Worm (Caenorhabditis elegans) whole organism, L2 larva: ENCODE data around the gene zipt-13.
A peak's percentile ranks its signal among the peaks of the same experiment; 100 is the strongest.

Experiments
- C34F6.9 ChIP-seq: fragments of 150-350 bp; optimal IDR thresholded peaks from 2 replicates; lab custom pipeline; 2014; ENCODE audit warnings: missing biosample characterization, missing genetic modification characterization
- F13H6.1 ChIP-seq: sonication (generic microtip); optimal IDR thresholded peaks from 2 replicates; lab custom pipeline; 2016; ENCODE audit warnings: missing genetic modification characterization, missing compliant biosample characterization
- R02D3.7 ChIP-seq: fragments of 150-350 bp; optimal IDR thresholded peaks from 2 replicates; lab custom pipeline; 2014; ENCODE audit warnings: missing biosample characterization, missing genetic modification characterization
- alr-1 ChIP-seq: fragments of 150-350 bp; optimal IDR thresholded peaks from 2 replicates; lab custom pipeline; 2014; ENCODE audit warnings: missing biosample characterization, missing genetic modification characterization
- ama-1 ChIP-seq: fragments of 150-350 bp; optimal IDR thresholded peaks from 2 replicates; lab custom pipeline; 2018; ENCODE audit warnings: inconsistent platforms
- blmp-1 ChIP-seq: sonication (generic microtip); optimal IDR thresholded peaks from 2 replicates; lab custom pipeline; 2017; ENCODE audit warnings: missing genetic modification characterization, mild to moderate bottlenecking, missing compliant biosample characterization, antibody characterized with exemption, moderate library complexity; ENCODE audit not compliant: insufficient read depth
- ceh-16 ChIP-seq: fragments of 150-350 bp; optimal IDR thresholded peaks from 2 replicates; lab custom pipeline; 2014; ENCODE audit warnings: missing biosample characterization, missing genetic modification characterization
- ceh-82 ChIP-seq: fragments of 150-350 bp; optimal IDR thresholded peaks from 2 replicates; lab custom pipeline; 2014; ENCODE audit warnings: missing biosample characterization, missing genetic modification characterization
- crh-2 ChIP-seq: sonication (generic microtip); optimal IDR thresholded peaks from 2 replicates; lab custom pipeline; 2017; ENCODE audit warnings: missing biosample characterization, missing genetic modification characterization
- egl-27 ChIP-seq: sonication (generic microtip); optimal IDR thresholded peaks from 3 replicates; lab custom pipeline; 2017; ENCODE audit warnings: missing biosample characterization, missing genetic modification reagents, missing genetic modification characterization
- elt-1 ChIP-seq: fragments of 150-350 bp; optimal IDR thresholded peaks from 2 replicates; lab custom pipeline; 2014; ENCODE audit warnings: missing biosample characterization, missing genetic modification characterization
- elt-3 ChIP-seq: sonication (generic microtip); optimal IDR thresholded peaks from 2 replicates; lab custom pipeline; 2017; ENCODE audit warnings: missing biosample characterization, missing genetic modification characterization
- fos-1 ChIP-seq: fragments of 150-350 bp; optimal IDR thresholded peaks from 2 replicates; lab custom pipeline; 2014; ENCODE audit warnings: missing biosample characterization, missing genetic modification characterization
- gmeb-1 ChIP-seq: fragments of 150-350 bp; optimal IDR thresholded peaks from 2 replicates; lab custom pipeline; 2014; ENCODE audit warnings: missing biosample characterization, missing genetic modification characterization
- lin-11 ChIP-seq: fragments of 150-350 bp; sonication (generic microtip); optimal IDR thresholded peaks from 2 replicates; lab custom pipeline; 2014; ENCODE audit warnings: missing biosample characterization, missing genetic modification characterization, inconsistent platforms, mixed read lengths
- lin-39 ChIP-seq: fragments of 150-350 bp; optimal IDR thresholded peaks from 2 replicates; lab custom pipeline; 2014; ENCODE audit warnings: missing biosample characterization, missing genetic modification reagents, missing genetic modification characterization
- lsy-2 ChIP-seq, 2 experiments: fragments of 150-350 bp in 1 of 2; sonication (generic microtip) in 1 of 2; optimal IDR thresholded peaks; 2 replicates each; lab custom pipeline; 2014 to 2017; ENCODE audit warnings: missing biosample characterization in 2 of 2, missing genetic modification characterization in 2 of 2
- mab-5 ChIP-seq: fragments of 150-350 bp; optimal IDR thresholded peaks from 2 replicates; lab custom pipeline; 2014; ENCODE audit warnings: missing biosample characterization, missing genetic modification characterization
- mbf-1 ChIP-seq: sonication (generic microtip); optimal IDR thresholded peaks from 2 replicates; lab custom pipeline; 2017; ENCODE audit warnings: missing biosample characterization, missing genetic modification characterization
- mdl-1 ChIP-seq, 2 experiments: fragments of 150-350 bp in 1 of 2; sonication (generic microtip) in 1 of 2; optimal IDR thresholded peaks; 2 replicates each; lab custom pipeline; 2017; ENCODE audit warnings: missing biosample characterization in 2 of 2, missing genetic modification characterization in 2 of 2
- nhr-11 ChIP-seq: fragments of 150-350 bp; optimal IDR thresholded peaks from 2 replicates; lab custom pipeline; 2014; ENCODE audit warnings: missing biosample characterization, missing genetic modification characterization
- nhr-12 ChIP-seq: fragments of 150-350 bp; optimal IDR thresholded peaks from 2 replicates; lab custom pipeline; 2014; ENCODE audit warnings: missing biosample characterization, missing genetic modification characterization
- nhr-129 ChIP-seq: fragments of 150-350 bp; optimal IDR thresholded peaks from 2 replicates; lab custom pipeline; 2014; ENCODE audit warnings: missing biosample characterization, missing genetic modification characterization
- nhr-21 ChIP-seq: fragments of 150-350 bp; optimal IDR thresholded peaks from 2 replicates; lab custom pipeline; 2014; ENCODE audit warnings: missing biosample characterization, missing genetic modification characterization
- nhr-237 ChIP-seq: fragments of 150-350 bp; optimal IDR thresholded peaks from 2 replicates; lab custom pipeline; 2014; ENCODE audit warnings: missing biosample characterization, missing genetic modification characterization
- nhr-25 ChIP-seq: fragments of 150-350 bp; sonication (generic microtip); optimal IDR thresholded peaks from 3 replicates; lab custom pipeline; 2014; ENCODE audit warnings: missing biosample characterization, missing genetic modification characterization
- nhr-6 ChIP-seq: fragments of 150-350 bp; optimal IDR thresholded peaks from 2 replicates; lab custom pipeline; 2014; ENCODE audit warnings: missing biosample characterization, missing genetic modification characterization
- peb-1 ChIP-seq: fragments of 150-350 bp; optimal IDR thresholded peaks from 2 replicates; lab custom pipeline; 2014; ENCODE audit warnings: missing biosample characterization, missing genetic modification characterization
- sem-4 ChIP-seq: fragments of 150-350 bp; optimal IDR thresholded peaks from 2 replicates; lab custom pipeline; 2014; ENCODE audit warnings: missing biosample characterization, missing genetic modification reagents, missing genetic modification characterization
- sma-3 ChIP-seq: sonication (generic microtip); optimal IDR thresholded peaks from 2 replicates; lab custom pipeline; 2016; ENCODE audit warnings: missing genetic modification reagents, missing genetic modification characterization, missing compliant biosample characterization
- sma-9 ChIP-seq, 2 experiments: fragments of 150-350 bp in 1 of 2; sonication (generic microtip) in 1 of 2; optimal IDR thresholded peaks; 2 replicates each; lab custom pipeline; 2014 to 2016; ENCODE audit warnings: missing genetic modification characterization in 2 of 2, mild to moderate bottlenecking in 1 of 2, missing biosample characterization in 1 of 2, missing compliant biosample characterization in 1 of 2, missing genetic modification reagents in 1 of 2, moderate library complexity in 1 of 2
- unc-55 ChIP-seq: fragments of 150-350 bp; sonication (generic microtip); optimal IDR thresholded peaks from 3 replicates; lab custom pipeline; 2014; ENCODE audit warnings: missing biosample characterization, missing genetic modification reagents, missing genetic modification characterization
- unc-62 ChIP-seq: fragments of 150-350 bp; optimal IDR thresholded peaks from 2 replicates; lab custom pipeline; 2014; ENCODE audit warnings: missing biosample characterization, missing genetic modification reagents, missing genetic modification characterization
- zag-1 ChIP-seq: fragments of 150-350 bp; optimal IDR thresholded peaks from 2 replicates; lab custom pipeline; 2014; ENCODE audit warnings: missing biosample characterization, missing genetic modification characterization
- ztf-11 ChIP-seq: sonication (generic microtip); optimal IDR thresholded peaks from 2 replicates; lab custom pipeline; 2017; ENCODE audit warnings: missing biosample characterization, missing genetic modification characterization
- ztf-4 ChIP-seq: fragments of 150-350 bp; optimal IDR thresholded peaks from 2 replicates; lab custom pipeline; 2014; ENCODE audit warnings: missing biosample characterization, missing genetic modification characterization

The zipt-13 gene

DNA sequence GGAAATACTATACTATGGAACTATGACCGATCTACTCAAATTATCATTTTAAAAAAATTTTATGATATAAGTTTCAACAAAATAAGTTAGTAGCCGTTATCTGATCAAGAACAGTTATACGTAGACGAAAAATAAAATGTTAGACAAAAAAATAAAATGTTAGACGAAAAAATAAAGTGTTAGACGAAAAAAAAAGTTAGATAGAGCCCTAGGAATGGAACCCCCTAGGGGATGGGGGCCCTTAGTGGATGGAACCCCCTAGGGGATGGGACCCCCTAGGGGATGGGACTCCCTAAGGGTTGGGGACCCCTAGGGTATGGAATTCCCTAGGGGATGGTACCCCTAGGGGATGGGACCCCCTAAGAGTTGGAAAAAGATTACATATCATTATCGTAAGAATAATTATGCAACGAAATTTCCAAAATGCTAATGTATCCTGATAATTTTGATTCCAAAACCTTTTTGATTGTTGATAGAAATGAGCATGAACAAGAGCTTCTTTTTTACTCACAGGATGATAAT lies 17.5 kb downstream of the zipt-13 start:
- TF ChIP-seq nhr-6 (tag; lab: Kevin White, UChicago) (no peak), zag-1 (tag; lab: Kevin White, UChicago) (no peak), mbf-1 (tag; lab: Kevin White, UChicago) (no peak), nhr-11 (tag; lab: Kevin White, UChicago) (no peak), lin-39 (no peak), egl-27 (no peak), alr-1 (tag; lab: Kevin White, UChicago) (no peak), F13H6.1 (no peak), nhr-129 (tag; lab: Kevin White, UChicago) (no peak), sma-9 (GFP tag; optimal IDR thresholded peaks at IDR 0.05; lab: Kevin White, UChicago) (no peak), sma-9 (tag; optimal IDR thresholded peaks at IDR 0.05; lab: Kevin White, UChicago) (no peak), unc-62 (GFP tag; lab: Kevin White, UChicago) (no peak), crh-2 (tag; lab: Kevin White, UChicago) (no peak), ceh-82 (tag; lab: Kevin White, UChicago) (no peak), nhr-237 (no peak), peb-1 (tag; lab: Kevin White, UChicago) (no peak), mab-5 (no peak)

DNA sequence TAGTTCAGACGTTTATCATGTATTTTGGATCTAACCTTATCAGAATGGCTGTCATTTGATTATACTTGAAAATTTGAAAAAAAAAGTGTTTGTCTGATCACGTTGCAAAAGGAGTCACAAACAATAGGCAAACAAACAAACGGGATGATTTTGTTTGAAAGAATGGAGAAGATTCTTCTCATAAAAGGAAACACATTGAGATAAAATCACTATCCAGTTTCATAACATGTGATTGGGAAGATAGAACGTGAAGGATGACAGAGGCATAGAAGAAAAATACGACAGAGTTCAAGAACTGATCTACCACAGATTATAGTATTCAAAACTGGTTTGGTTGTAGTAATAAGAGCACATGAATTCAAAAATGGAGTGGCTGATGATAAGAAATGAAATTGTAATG lies 18.0 kb downstream of the zipt-13 start, which contains the start of gene F44A6.5:
TSS of gene F44A6.5 (minus strand) at position 151 of the 400 bp plus-strand sequence.
- TF ChIP-seq mdl-1 (tag; optimal IDR thresholded peaks at IDR 0.05; lab: Kevin White, UChicago) = peak in 1 of 2 experiments; percentile 42
- peak; percentile 59 for TF ChIP-seq crh-2 (tag; lab: Kevin White, UChicago)
- peak; percentile 37 for TF ChIP-seq F13H6.1
- no peak for TF ChIP-seq elt-3 (tag; lab: Kevin White, UChicago)
- TF ChIP-seq lsy-2 (tag; optimal IDR thresholded peaks at IDR 0.05; lab: Kevin White, UChicago) = peak in 1 of 2 experiments; percentile 26
- peak; percentile 69 for TF ChIP-seq nhr-21
- peak; percentile 69 for TF ChIP-seq sma-9 (GFP tag; optimal IDR thresholded peaks at IDR 0.05; lab: Kevin White, UChicago)
- no peak for TF ChIP-seq sma-9 (tag; optimal IDR thresholded peaks at IDR 0.05; lab: Kevin White, UChicago)
- TF ChIP-seq elt-1 = no peak
- TF ChIP-seq fos-1 (tag; lab: Kevin White, UChicago) = peak; percentile 19
- no peak for TF ChIP-seq lin-11 (tag; lab: Kevin White, UChicago)
- peak; percentile 31 for TF ChIP-seq gmeb-1 (tag; lab: Kevin White, UChicago)
- peak; percentile 16 for TF ChIP-seq egl-27
- no peak for TF ChIP-seq unc-55
- TF ChIP-seq nhr-129 (tag; lab: Kevin White, UChicago) = peak; percentile 56
- TF ChIP-seq sma-3 = peak; percentile 49
- no peak for TF ChIP-seq R02D3.7 (tag; lab: Kevin White, UChicago)
- peak; percentile 79 for TF ChIP-seq nhr-25 (tag; lab: Kevin White, UChicago)

DNA sequence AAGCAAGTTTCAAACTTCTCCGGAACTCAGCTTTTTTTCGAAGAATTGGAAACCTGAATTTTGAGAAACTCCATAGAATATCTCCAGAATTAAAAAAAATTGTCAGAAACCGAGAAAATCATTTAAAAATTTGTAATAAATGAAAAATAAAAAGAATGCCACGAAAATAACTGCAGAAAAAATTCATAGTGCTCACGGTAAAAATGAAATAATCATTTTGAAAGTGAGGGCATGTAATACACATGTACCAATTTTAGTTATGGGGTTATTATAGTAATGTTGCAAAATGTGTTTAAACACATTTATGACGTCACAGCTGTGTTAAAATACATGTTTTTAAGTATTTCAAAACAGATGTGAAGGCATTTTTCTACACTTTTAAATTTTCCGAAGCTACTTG lies 19.9 kb downstream of the zipt-13 start:
- TF ChIP-seq sma-9 (GFP tag; optimal IDR thresholded peaks at IDR 0.05; lab: Kevin White, UChicago) (peak; percentile 5), sma-9 (tag; optimal IDR thresholded peaks at IDR 0.05; lab: Kevin White, UChicago) (no peak), fos-1 (tag; lab: Kevin White, UChicago) (no peak)

DNA sequence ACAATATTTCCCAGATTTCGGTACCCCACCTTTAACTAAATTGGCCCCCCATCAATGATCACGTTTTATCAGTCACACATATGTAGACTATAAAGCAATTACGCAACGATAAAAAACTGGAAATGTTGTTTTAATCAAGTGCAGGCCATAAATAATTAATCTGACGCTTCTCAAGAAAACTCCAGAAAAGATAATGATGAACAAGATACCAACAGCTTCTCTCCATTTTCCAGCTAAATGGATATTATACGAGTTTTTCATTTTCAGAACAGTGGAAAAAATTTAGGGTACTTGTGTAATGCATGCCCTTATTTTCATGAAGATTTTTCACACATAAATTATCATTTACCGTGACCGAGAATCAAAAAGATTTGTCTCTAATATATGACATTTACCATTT lies 20.4 kb downstream of the zipt-13 start:
- no peak for TF ChIP-seq sem-4
- TF ChIP-seq unc-55 = peak; percentile 37
- TF ChIP-seq crh-2 (tag; lab: Kevin White, UChicago) = peak; percentile 44
- peak; percentile 36 for TF ChIP-seq fos-1 (tag; lab: Kevin White, UChicago)

DNA sequence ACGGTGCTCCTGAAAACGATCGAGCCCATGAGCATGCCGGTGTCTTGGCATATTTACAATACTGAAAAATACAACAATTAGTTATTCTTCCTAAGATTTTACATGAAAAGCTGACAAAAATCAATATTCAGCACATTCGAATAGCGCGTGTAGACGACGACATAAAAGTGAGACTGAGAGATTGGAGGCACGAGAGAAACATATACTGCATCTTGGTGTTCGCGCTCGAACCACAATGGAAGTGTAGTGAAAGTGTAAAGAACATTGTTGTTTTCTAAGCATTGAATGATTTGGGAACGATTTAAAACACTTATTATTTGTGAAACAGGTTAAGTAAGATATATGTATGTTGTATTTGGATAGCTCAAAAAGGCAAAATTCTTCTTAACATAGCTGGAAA lies 21.3 kb downstream of the zipt-13 start, which contains the start of gene F44A6.4:
TSS of gene F44A6.4 (minus strand) at position 67 of the 400 bp plus-strand sequence.
- TF ChIP-seq ama-1 (no peak), unc-55 (peak; percentile 45), blmp-1 (tag; lab: Kevin White, UChicago) (peak; percentile 44), elt-1 (no peak)

DNA sequence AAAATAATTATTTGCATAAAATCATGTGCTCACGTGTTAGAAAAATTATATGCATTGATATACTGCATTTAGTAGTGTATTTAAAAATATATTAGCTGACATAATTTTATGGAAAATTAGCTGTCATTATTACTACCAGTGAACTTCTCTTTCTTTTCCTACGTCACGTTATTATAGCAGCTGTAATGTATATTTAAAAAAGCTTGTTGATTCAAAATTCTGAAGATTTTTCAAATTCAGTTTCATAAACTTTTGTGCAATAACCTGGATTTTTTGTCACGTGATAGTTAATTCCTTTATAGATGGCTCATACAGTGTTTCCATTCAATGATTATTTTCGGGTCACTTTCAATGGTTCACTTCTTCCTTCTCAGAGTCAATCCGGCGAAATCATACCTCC lies 24.3 kb downstream of the zipt-13 start, which contains the start of gene F44A6.3:
TSS of gene F44A6.3 (plus strand) at position 301 of the 400 bp plus-strand sequence.
- TF ChIP-seq sma-9 (GFP tag; optimal IDR thresholded peaks at IDR 0.05; lab: Kevin White, UChicago) = no peak
- TF ChIP-seq sma-9 (tag; optimal IDR thresholded peaks at IDR 0.05; lab: Kevin White, UChicago) = no peak
- TF ChIP-seq sma-3 = no peak
- TF ChIP-seq ztf-11 = no peak
- no peak for TF ChIP-seq mdl-1 (tag; optimal IDR thresholded peaks at IDR 0.05; lab: Kevin White, UChicago)
- TF ChIP-seq lsy-2 (tag; optimal IDR thresholded peaks at IDR 0.05; lab: Kevin White, UChicago) = no peak
- TF ChIP-seq unc-55 = no peak
- no peak for TF ChIP-seq C34F6.9 (tag; lab: Kevin White, UChicago)
- TF ChIP-seq nhr-21 = no peak
- TF ChIP-seq ceh-16 (tag; lab: Kevin White, UChicago) = no peak
- no peak for TF ChIP-seq egl-27
- TF ChIP-seq sem-4 = no peak
- TF ChIP-seq nhr-12 (tag; lab: Kevin White, UChicago) = no peak
- no peak for TF ChIP-seq peb-1 (tag; lab: Kevin White, UChicago)
- no peak for TF ChIP-seq gmeb-1 (tag; lab: Kevin White, UChicago)
- TF ChIP-seq ceh-82 (tag; lab: Kevin White, UChicago) = no peak
- no peak for TF ChIP-seq mab-5
- no peak for TF ChIP-seq lin-39
- no peak for TF ChIP-seq fos-1 (tag; lab: Kevin White, UChicago)
- TF ChIP-seq nhr-11 (tag; lab: Kevin White, UChicago) = no peak
- no peak for TF ChIP-seq ztf-4 (tag; lab: Kevin White, UChicago)
